Fruit fly (Drosophila melanogaster) whole organism, prepupa: ENCODE measurements around the gene Adsl.
A peak's percentile ranks its signal among the peaks of the same experiment; 100 is the strongest.

Experiments
- Blimp-1 ChIP-seq: fragments of 200-800 bp; sonication (Bioruptor generic); optimal IDR thresholded peaks from 3 replicates; lab custom pipeline; 2017; ENCODE audit warnings: missing biosample characterization, missing genetic modification characterization, mild to moderate bottlenecking, moderate library complexity, missing genetic modification reagents
- CG10669 ChIP-seq: fragments of 200-800 bp; sonication (Bioruptor generic); optimal IDR thresholded peaks from 3 replicates; lab custom pipeline; 2018; ENCODE audit warnings: missing biosample characterization, mild to moderate bottlenecking, missing genetic modification characterization, moderate library complexity
- CG11294 ChIP-seq: fragments of 200-800 bp; sonication (Bioruptor generic); IDR thresholded peaks from 2 replicates; pipeline ENCODE4 v1.3.6; 2022; ENCODE audit warnings: missing biosample characterization, missing genetic modification characterization
- CG11762 ChIP-seq: fragments of 200-800 bp; sonication (Bioruptor generic); optimal IDR thresholded peaks from 3 replicates; lab custom pipeline; 2016; ENCODE audit warnings: missing biosample characterization, missing genetic modification characterization; ENCODE audit not compliant: insufficient read depth
- CG15336 ChIP-seq: fragments of 200-800 bp; sonication (Bioruptor generic); IDR thresholded peaks from 2 replicates; pipeline ENCODE4 v1.3.6; 2022; ENCODE audit warnings: missing biosample characterization, missing genetic modification characterization
- CG1621 ChIP-seq: fragments of 200-800 bp; sonication (Bioruptor generic); optimal IDR thresholded peaks from 3 replicates; lab custom pipeline; 2018; ENCODE audit warnings: missing biosample characterization, mild to moderate bottlenecking, missing genetic modification characterization
- CG16779 ChIP-seq: fragments of 200-800 bp; sonication (Bioruptor generic); optimal IDR thresholded peaks from 3 replicates; lab custom pipeline; 2017; ENCODE audit warnings: missing biosample characterization, mild to moderate bottlenecking, missing genetic modification characterization
- CG3032 ChIP-seq: fragments of 200-800 bp; optimal IDR thresholded peaks from 2 replicates; lab custom pipeline; 2019; ENCODE audit warnings: missing biosample characterization, mild to moderate bottlenecking, missing genetic modification characterization, moderate library complexity
- CG32006 ChIP-seq: fragments of 200-800 bp; sonication (Bioruptor generic); optimal IDR thresholded peaks from 3 replicates; lab custom pipeline; 2017; ENCODE audit warnings: missing biosample characterization, mild to moderate bottlenecking, missing genetic modification characterization
- CG34406 ChIP-seq: fragments of 200-800 bp; sonication (Bioruptor generic); optimal IDR thresholded peaks from 3 replicates; lab custom pipeline; 2016; ENCODE audit warnings: missing biosample characterization, missing genetic modification characterization
- CG4318 ChIP-seq: fragments of 200-800 bp; sonication (Bioruptor generic); optimal IDR thresholded peaks from 3 replicates; lab custom pipeline; 2017; ENCODE audit warnings: missing biosample characterization, mild to moderate bottlenecking, missing genetic modification characterization
- CG6276 ChIP-seq: fragments of 200-800 bp; sonication (Bioruptor generic); optimal IDR thresholded peaks from 2 replicates; lab custom pipeline; 2017; ENCODE audit warnings: missing biosample characterization, mild to moderate bottlenecking, missing genetic modification characterization
- CG6792 ChIP-seq: fragments of 200-800 bp; sonication (Bioruptor generic); optimal IDR thresholded peaks from 3 replicates; lab custom pipeline; 2016; ENCODE audit warnings: missing biosample characterization, missing genetic modification characterization
- CG7368 ChIP-seq: fragments of 200-800 bp; sonication (Bioruptor generic); optimal IDR thresholded peaks from 3 replicates; lab custom pipeline; 2016; ENCODE audit warnings: missing biosample characterization, missing genetic modification characterization
- CG8119 ChIP-seq: fragments of 200-800 bp; sonication (Bioruptor generic); IDR thresholded peaks from 3 replicates; pipeline ENCODE4 v1.3.6; 2022; ENCODE audit warnings: missing biosample characterization, missing genetic modification characterization
- CG8632 ChIP-seq: fragments of 200-800 bp; sonication (Bioruptor generic); optimal IDR thresholded peaks from 3 replicates; lab custom pipeline; 2016; ENCODE audit warnings: missing biosample characterization, missing genetic modification characterization
- CG9139 ChIP-seq: fragments of 200-800 bp; sonication (Bioruptor generic); optimal IDR thresholded peaks from 3 replicates; lab custom pipeline; 2017; ENCODE audit warnings: missing biosample characterization, mild to moderate bottlenecking, missing genetic modification characterization
- Eip75B ChIP-seq: fragments of 200-800 bp; sonication (Bioruptor generic); optimal IDR thresholded peaks from 3 replicates; lab custom pipeline; 2016; ENCODE audit warnings: missing biosample characterization, missing genetic modification characterization
- Eip78C ChIP-seq: fragments of 200-800 bp; sonication (Bioruptor generic); peaks from one replicate; lab custom pipeline; 2016; ENCODE audit warnings: missing biosample characterization, missing genetic modification characterization
- Gug ChIP-seq: fragments of 200-800 bp; sonication (Bioruptor generic); IDR thresholded peaks from 2 replicates; pipeline ENCODE4 v1.3.6; 2022; ENCODE audit warnings: missing biosample characterization, missing genetic modification characterization
- Hr39 ChIP-seq: fragments of 200-800 bp; sonication (Bioruptor generic); optimal IDR thresholded peaks from 2 replicates; lab custom pipeline; 2016; ENCODE audit warnings: missing biosample characterization, missing genetic modification characterization
- Hr4 ChIP-seq: fragments of 200-800 bp; sonication (Bioruptor generic); optimal IDR thresholded peaks from 3 replicates; lab custom pipeline; 2016; ENCODE audit warnings: missing biosample characterization, missing genetic modification characterization
- Met ChIP-seq: fragments of 200-800 bp; sonication (Bioruptor generic); optimal IDR thresholded peaks from 3 replicates; lab custom pipeline; 2016; ENCODE audit warnings: missing biosample characterization, missing genetic modification characterization
- Sox14 ChIP-seq: fragments of 200-800 bp; sonication (Bioruptor generic); optimal IDR thresholded peaks from 3 replicates; lab custom pipeline; 2016; ENCODE audit warnings: missing biosample characterization, missing genetic modification characterization
- Sox15 ChIP-seq: fragments of 200-800 bp; sonication (Bioruptor generic); optimal IDR thresholded peaks from 3 replicates; lab custom pipeline; 2016; ENCODE audit warnings: missing biosample characterization, missing genetic modification characterization
- achi ChIP-seq: fragments of 200-800 bp; sonication (Bioruptor generic); optimal IDR thresholded peaks from 3 replicates; lab custom pipeline; 2016; ENCODE audit warnings: missing biosample characterization, missing genetic modification characterization
- acj6 ChIP-seq: fragments of 200-800 bp; sonication (Bioruptor generic); optimal IDR thresholded peaks from 3 replicates; lab custom pipeline; 2016; ENCODE audit warnings: missing biosample characterization, missing genetic modification characterization
- cyc ChIP-seq: fragments of 200-800 bp; sonication (Bioruptor generic); optimal IDR thresholded peaks from 3 replicates; lab custom pipeline; 2016; ENCODE audit warnings: missing biosample characterization, missing genetic modification characterization
- dac ChIP-seq: fragments of 200-800 bp; sonication (Bioruptor generic); optimal IDR thresholded peaks from 2 replicates; lab custom pipeline; 2017; ENCODE audit warnings: missing biosample characterization, mild to moderate bottlenecking, missing genetic modification characterization
- dsx ChIP-seq: fragments of 200-800 bp; optimal IDR thresholded peaks from 3 replicates; lab custom pipeline; 2019; ENCODE audit warnings: missing biosample characterization, mild to moderate bottlenecking, missing genetic modification characterization, moderate library complexity; ENCODE audit not compliant: poor library complexity, severe bottlenecking
- fd59A ChIP-seq: fragments of 200-800 bp; sonication (Bioruptor generic); optimal IDR thresholded peaks from 2 replicates; lab custom pipeline; 2017; ENCODE audit warnings: missing biosample characterization, mild to moderate bottlenecking, missing genetic modification characterization, missing genetic modification reagents
- fd85E ChIP-seq: fragments of 200-800 bp; sonication (Bioruptor generic); optimal IDR thresholded peaks from 3 replicates; lab custom pipeline; 2016; ENCODE audit warnings: missing biosample characterization, missing genetic modification characterization
- fkh ChIP-seq: fragments of 200-800 bp; sonication (Bioruptor generic); optimal IDR thresholded peaks from 3 replicates; lab custom pipeline; 2017; ENCODE audit warnings: missing biosample characterization, mild to moderate bottlenecking, missing genetic modification characterization, moderate library complexity
- lz ChIP-seq: fragments of 200-800 bp; sonication (Bioruptor generic); optimal IDR thresholded peaks from 3 replicates; lab custom pipeline; 2016; ENCODE audit warnings: missing biosample characterization, missing genetic modification characterization
- net ChIP-seq: fragments of 200-800 bp; sonication (Bioruptor generic); optimal IDR thresholded peaks from 3 replicates; lab custom pipeline; 2016; ENCODE audit warnings: missing biosample characterization, missing genetic modification characterization
- salr ChIP-seq, 2 experiments: fragments of 200-800 bp; sonication (Bioruptor generic); optimal IDR thresholded peaks; 3 replicates each; lab custom pipeline; 2016 to 2018; ENCODE audit warnings: missing biosample characterization in 2 of 2, missing genetic modification characterization in 2 of 2, mild to moderate bottlenecking in 1 of 2
- spab ChIP-seq: fragments of 200-800 bp; sonication (Bioruptor generic); optimal IDR thresholded peaks from 2 replicates; lab custom pipeline; 2017; ENCODE audit warnings: missing biosample characterization, mild to moderate bottlenecking, missing genetic modification characterization, missing genetic modification reagents
- ss ChIP-seq, 2 experiments: fragments of 200-800 bp; sonication (Bioruptor generic); optimal IDR thresholded peaks; 2 replicates in 1 of 2; 3 replicates in 1 of 2; lab custom pipeline; 2017 to 2018; ENCODE audit warnings: mild to moderate bottlenecking in 2 of 2, missing biosample characterization in 2 of 2, missing genetic modification characterization in 2 of 2, moderate library complexity in 1 of 2
- svp ChIP-seq: fragments of 200-800 bp; sonication (Bioruptor generic); peaks from one replicate; lab custom pipeline; 2016; ENCODE audit warnings: missing biosample characterization, missing genetic modification characterization
- topi ChIP-seq: fragments of 200-800 bp; sonication (Bioruptor generic); optimal IDR thresholded peaks from 3 replicates; lab custom pipeline; 2016; ENCODE audit warnings: missing biosample characterization, missing genetic modification characterization
- vri ChIP-seq: fragments of 200-800 bp; sonication (Bioruptor generic); optimal IDR thresholded peaks from 3 replicates; lab custom pipeline; 2016; ENCODE audit warnings: missing biosample characterization, mild to moderate bottlenecking, missing genetic modification characterization

Gene Adsl

DNA sequence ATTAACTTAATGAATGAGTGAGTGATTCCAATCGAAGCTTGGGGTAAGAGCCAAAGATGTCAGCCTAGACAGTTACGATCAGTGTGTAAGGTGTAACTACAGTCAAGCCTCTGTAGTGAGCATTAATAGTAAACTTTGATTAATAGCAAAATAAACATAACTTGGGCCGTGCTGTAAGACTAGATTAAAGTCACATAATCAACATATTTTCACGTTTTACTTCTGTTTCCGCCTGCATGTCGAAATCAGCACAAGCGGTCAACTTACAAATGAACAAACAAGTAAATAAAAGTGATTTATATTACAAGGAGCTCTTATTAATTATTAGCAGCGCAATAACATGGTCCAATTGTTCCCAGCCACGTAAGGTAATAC is 33.0 kb downstream of the Adsl start (continued):
- TF ChIP-seq Hr39 (no peak), CG34406 (no peak), CG32006 (GFP tag; lab: Kevin White, UChicago) (peak; percentile 50), CG8119 (GFP tag; lab: Robert Waterston, UW) (no peak), achi (GFP tag; lab: Kevin White, UChicago) (no peak), topi (no peak), CG7368 (GFP tag; lab: Kevin White, UChicago) (no peak), Sox15 (GFP tag; lab: Kevin White, UChicago) (no peak), CG11294 (GFP tag; lab: Robert Waterston, UW) (no peak), salr (GFP tag; optimal IDR thresholded peaks at IDR 0.05; lab: Kevin White, UChicago) (no peak), vri (GFP tag; lab: Kevin White, UChicago) (no peak)

DNA sequence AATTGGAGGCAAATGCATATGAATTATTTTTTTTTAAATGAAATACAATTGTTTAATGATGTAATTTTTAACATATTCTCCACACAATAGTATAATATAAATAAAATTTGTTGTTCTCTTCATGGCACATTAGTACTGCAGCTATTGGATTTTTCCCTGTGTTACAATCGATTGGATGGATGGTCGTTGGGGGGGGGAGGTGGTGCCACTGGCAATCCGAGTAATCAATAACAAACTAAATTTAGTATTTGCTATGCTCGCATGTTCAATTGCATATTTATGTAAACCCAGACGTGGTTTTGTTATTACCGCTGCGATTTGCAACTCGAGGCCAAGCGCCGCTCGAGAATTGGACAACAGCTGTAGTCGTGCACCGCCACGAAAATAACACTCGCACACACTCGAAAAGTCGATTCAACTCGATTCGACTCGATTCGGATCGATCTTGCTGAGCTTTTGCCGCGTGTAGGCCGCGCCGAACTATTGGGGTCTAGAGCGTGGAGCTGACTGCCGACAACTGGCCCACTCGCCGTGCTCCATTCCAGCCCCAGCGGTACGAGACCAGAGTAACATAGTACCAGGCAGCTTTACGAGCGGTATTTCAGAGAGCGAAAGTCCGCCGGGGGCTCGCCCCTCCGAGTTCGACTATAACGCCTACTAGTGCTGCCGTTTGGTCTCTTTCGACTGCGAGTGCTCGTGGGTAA is 33.5 kb downstream of the Adsl start, which contains the start of gene CG18622:
TSS of gene CG18622 (minus strand) at position 513 of the 704 bp plus-strand sequence.
- no peak for TF ChIP-seq CG6792
- TF ChIP-seq CG6276 (GFP tag; lab: Kevin White, UChicago), result peak; percentile 48
- TF ChIP-seq CG32006 (GFP tag; lab: Kevin White, UChicago), result peak; percentile 43
- no peak for TF ChIP-seq net
- TF ChIP-seq salr (GFP tag; optimal IDR thresholded peaks at IDR 0.05; lab: Kevin White, UChicago), result no peak
- no peak for TF ChIP-seq topi
- TF ChIP-seq dsx (GFP tag; lab: Kevin White, UChicago), result no peak
- no peak for TF ChIP-seq CG10669 (GFP tag; lab: Kevin White, UChicago)
- no peak for TF ChIP-seq acj6 (GFP tag; lab: Kevin White, UChicago)
- TF ChIP-seq CG8119 (GFP tag; lab: Robert Waterston, UW), result peak; percentile 13; the same call in 1 of the 3 replicates
- TF ChIP-seq CG16779, result peak; percentile 4
- no peak for TF ChIP-seq Hr39
- TF ChIP-seq CG8632, result no peak
- TF ChIP-seq spab (GFP tag; lab: Kevin White, UChicago), result no peak

DNA sequence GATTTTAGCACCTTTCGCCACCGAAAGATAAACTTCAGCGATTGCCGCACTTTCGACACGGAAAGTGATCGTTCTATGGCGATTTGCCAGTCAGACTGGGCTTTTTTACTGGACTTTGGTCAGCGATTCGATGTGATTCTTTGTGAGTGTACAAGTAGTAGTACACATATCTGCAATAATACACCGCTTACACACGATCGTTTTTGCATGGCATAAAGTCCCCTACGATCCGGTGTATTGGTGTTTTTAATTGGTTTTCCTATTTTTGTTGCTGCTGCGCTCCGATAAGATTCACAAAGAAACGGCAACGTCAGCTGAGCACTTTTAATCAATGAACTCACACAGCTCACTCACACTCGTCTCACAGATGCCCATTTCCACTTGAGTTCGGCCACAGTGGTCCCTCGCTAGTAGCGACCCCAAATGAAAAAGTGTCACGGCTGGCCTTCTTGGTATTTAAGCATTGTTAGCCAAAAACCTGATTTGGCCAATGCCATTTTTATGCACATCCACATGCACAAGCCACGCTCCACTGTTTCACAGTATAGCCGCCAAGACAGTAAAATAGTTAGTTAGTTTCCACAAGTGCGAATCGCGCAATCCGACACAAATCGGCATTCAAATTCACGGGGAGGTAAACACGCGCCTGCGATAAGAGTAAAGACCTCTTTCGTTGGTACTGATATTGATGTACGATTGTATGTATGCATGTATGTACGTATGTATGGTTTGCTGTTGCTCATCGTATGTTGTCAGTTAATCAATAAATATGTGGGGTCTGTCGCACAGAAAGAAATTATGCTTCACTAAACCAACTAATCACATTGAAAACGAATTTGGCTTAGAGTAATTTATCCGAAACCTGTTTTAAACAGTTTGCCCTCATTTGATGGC is 34.5 kb downstream of the Adsl start:
- TF ChIP-seq spab (GFP tag; lab: Kevin White, UChicago), result peak; percentile 82
- peak; percentile 96 for TF ChIP-seq CG15336 (GFP tag; lab: Robert Waterston, UW)
- TF ChIP-seq CG11762 (GFP tag; lab: Kevin White, UChicago), result peak; percentile 42
- TF ChIP-seq fkh (GFP tag; lab: Kevin White, UChicago), result peak; percentile 91
- peak; percentile 84 for TF ChIP-seq CG1621 (tag; lab: Kevin White, UChicago)
- peak; percentile 86 for TF ChIP-seq dac (GFP tag; lab: Kevin White, UChicago)
- TF ChIP-seq fd85E, result peak; percentile 20
- TF ChIP-seq salr (GFP tag; optimal IDR thresholded peaks at IDR 0.05; lab: Kevin White, UChicago), result peak; percentile 73 to 80
- TF ChIP-seq Hr4 (GFP tag; lab: Kevin White, UChicago), result peak; percentile 95
- TF ChIP-seq Hr39, result peak; percentile 93
- peak; percentile 97 for TF ChIP-seq CG11294 (GFP tag; lab: Robert Waterston, UW)
- peak; percentile 88 for TF ChIP-seq Sox15 (GFP tag; lab: Kevin White, UChicago)
- peak; percentile 89 for TF ChIP-seq CG6792
- TF ChIP-seq Eip75B (GFP tag; lab: Kevin White, UChicago), result peak; percentile 89
- peak; percentile 92 for TF ChIP-seq Met (GFP tag; lab: Kevin White, UChicago)
- peak; percentile 75 for TF ChIP-seq CG6276 (GFP tag; lab: Kevin White, UChicago)
- TF ChIP-seq svp (GFP tag; lab: Kevin White, UChicago), result peak; percentile 97
- TF ChIP-seq Blimp-1 (GFP tag; lab: Kevin White, UChicago), result peak; percentile 74
- TF ChIP-seq CG8119 (GFP tag; lab: Robert Waterston, UW), result peak; percentile 95
- TF ChIP-seq net, result peak; percentile 90
- peak; percentile 95 for TF ChIP-seq Gug (GFP tag; lab: Robert Waterston, UW)
- TF ChIP-seq CG3032 (tag; lab: Kevin White, UChicago), result peak; percentile 83
- peak; percentile 91 for TF ChIP-seq cyc (GFP tag; lab: Kevin White, UChicago)
- peak; percentile 85 for TF ChIP-seq fd59A (GFP tag; lab: Kevin White, UChicago)
- TF ChIP-seq ss (GFP tag; optimal IDR thresholded peaks at IDR 0.05; lab: Kevin White, UChicago), result peak; percentile 72 to 85
- peak; percentile 96 for TF ChIP-seq Eip78C (GFP tag; lab: Kevin White, UChicago)
- TF ChIP-seq achi (GFP tag; lab: Kevin White, UChicago), result peak; percentile 88
- TF ChIP-seq Sox14, result peak; percentile 93
- TF ChIP-seq CG9139 (GFP tag; lab: Kevin White, UChicago), result peak; percentile 60
- peak; percentile 87 for TF ChIP-seq vri (GFP tag; lab: Kevin White, UChicago)
- TF ChIP-seq CG4318 (GFP tag; lab: Kevin White, UChicago), result peak; percentile 86
- peak; percentile 82 for TF ChIP-seq dsx (GFP tag; lab: Kevin White, UChicago)
- TF ChIP-seq lz (GFP tag; lab: Kevin White, UChicago), result peak; percentile 93
- TF ChIP-seq CG7368 (GFP tag; lab: Kevin White, UChicago), result peak; percentile 92
